Worm (Caenorhabditis elegans) whole organism, L4 larva: ENCODE data around the gene pqn-39.

ENCODE experiments used
- F26F4.8 ChIP-seq: fragments of 200-800 bp; sonication (Bioruptor generic); conservative IDR thresholded peaks from 2 replicates; pipeline ENCODE4 v1.3.6; 2022; ENCODE audit warnings: missing genetic modification characterization, missing compliant biosample characterization
- F37D6.2 ChIP-seq: sonication (generic microtip); optimal IDR thresholded peaks from 2 replicates; lab custom pipeline; 2016; ENCODE audit warnings: mild to moderate bottlenecking, missing genetic modification characterization, missing compliant biosample characterization
- Y75B8A.6 ChIP-seq: fragments of 200-800 bp; sonication (Bioruptor generic); IDR thresholded peaks from 2 replicates; pipeline ENCODE4 v1.3.6; 2022; ENCODE audit warnings: missing genetic modification reagents, missing genetic modification characterization, missing compliant biosample characterization
- ZK546.5 ChIP-seq, 2 experiments: sonication (generic microtip); optimal IDR thresholded peaks; 2 replicates each; lab custom pipeline; 2017; ENCODE audit warnings: missing biosample characterization in 2 of 2, missing genetic modification characterization in 2 of 2
- aha-1 ChIP-seq: fragments of 150-350 bp; peaks from one replicate; lab custom pipeline; 2014; ENCODE audit warnings: missing biosample characterization, missing genetic modification characterization
- aly-2 ChIP-seq: sonication (generic microtip); optimal IDR thresholded peaks from 2 replicates; lab custom pipeline; 2018; ENCODE audit warnings: missing biosample characterization, missing genetic modification characterization
- ama-1 ChIP-seq: fragments of 150-350 bp; optimal IDR thresholded peaks from 2 replicates; lab custom pipeline; 2014; ENCODE audit warnings: inconsistent platforms, mixed read lengths
- arid-1 ChIP-seq: fragments of 200-800 bp; sonication (Bioruptor generic); conservative IDR thresholded peaks from 2 replicates; pipeline ENCODE4 v1.3.6; 2022; ENCODE audit warnings: missing genetic modification reagents, missing genetic modification characterization, missing compliant biosample characterization
- attf-4 ChIP-seq: sonication (generic microtip); optimal IDR thresholded peaks from 3 replicates; lab custom pipeline; 2017; ENCODE audit warnings: missing biosample characterization, missing genetic modification characterization
- ceh-20 ChIP-seq: fragments of 200-800 bp; sonication (Bioruptor generic); IDR thresholded peaks from 2 replicates; pipeline ENCODE4 v1.3.6; 2022; ENCODE audit warnings: missing genetic modification reagents, missing genetic modification characterization, missing compliant biosample characterization
- ceh-28 ChIP-seq: fragments of 150-350 bp; optimal IDR thresholded peaks from 2 replicates; lab custom pipeline; 2014; ENCODE audit warnings: missing biosample characterization, missing genetic modification reagents, missing genetic modification characterization
- ceh-32 ChIP-seq: sonication (generic microtip); optimal IDR thresholded peaks from 2 replicates; lab custom pipeline; 2016; ENCODE audit warnings: mild to moderate bottlenecking, missing genetic modification characterization, missing compliant biosample characterization; ENCODE audit not compliant: poor library complexity
- ceh-62 ChIP-seq: sonication (generic microtip); optimal IDR thresholded peaks from 2 replicates; lab custom pipeline; 2017; ENCODE audit warnings: missing biosample characterization, missing genetic modification characterization
- cey-2 ChIP-seq: sonication (generic microtip); optimal IDR thresholded peaks from 3 replicates; lab custom pipeline; 2017; ENCODE audit warnings: missing genetic modification characterization, mild to moderate bottlenecking, missing compliant biosample characterization, antibody characterized with exemption, borderline replicate concordance; ENCODE audit not compliant: insufficient read depth
- ctbp-1 ChIP-seq: fragments of 200-800 bp; sonication (Bioruptor generic); IDR thresholded peaks from 2 replicates; pipeline ENCODE4 v1.3.6; 2022; ENCODE audit warnings: missing genetic modification reagents, missing genetic modification characterization, missing compliant biosample characterization
- daf-16 ChIP-seq, 3 experiments: sonication (generic microtip); optimal IDR thresholded peaks; 2 replicates each; lab custom pipeline; 2016 to 2017; ENCODE audit warnings: missing genetic modification characterization in 3 of 3, missing genetic modification reagents in 3 of 3, mild to moderate bottlenecking in 2 of 3, missing compliant biosample characterization in 2 of 3, missing biosample characterization in 1 of 3, moderate library complexity in 1 of 3
- daf-19 ChIP-seq: fragments of 200-800 bp; sonication (Bioruptor generic); conservative IDR thresholded peaks from 2 replicates; pipeline ENCODE4 v1.3.6; 2022; ENCODE audit warnings: missing genetic modification characterization, missing compliant biosample characterization
- dmd-6 ChIP-seq: fragments of 200-800 bp; sonication (Bioruptor generic); IDR thresholded peaks from 2 replicates; pipeline ENCODE4 v1.3.6; 2022; ENCODE audit warnings: missing genetic modification reagents, missing genetic modification characterization, missing compliant biosample characterization
- dpl-1 ChIP-seq: fragments of 150-350 bp; optimal IDR thresholded peaks from 2 replicates; lab custom pipeline; 2014; ENCODE audit warnings: missing biosample characterization, missing genetic modification reagents, missing genetic modification characterization
- egl-27 ChIP-seq: sonication (generic microtip); optimal IDR thresholded peaks from 3 replicates; lab custom pipeline; 2017; ENCODE audit warnings: missing biosample characterization, missing genetic modification reagents, missing genetic modification characterization
- egl-43 ChIP-seq: fragments of 200-800 bp; sonication (Bioruptor generic); IDR thresholded peaks from 2 replicates; pipeline ENCODE4 v1.3.6; 2022; ENCODE audit warnings: missing genetic modification reagents, missing genetic modification characterization, missing compliant biosample characterization
- hif-1 ChIP-seq, 2 experiments: sonication (generic microtip); optimal IDR thresholded peaks; 2 replicates each; lab custom pipeline; 2016 to 2017; ENCODE audit warnings: missing compliant biosample characterization in 2 of 2, missing genetic modification characterization in 2 of 2, missing genetic modification reagents in 2 of 2, missing genotype in 2 of 2, mild to moderate bottlenecking in 1 of 2
- hlh-11 ChIP-seq: fragments of 200-800 bp; sonication (Bioruptor generic); optimal IDR thresholded peaks from 2 replicates; lab custom pipeline; 2018; ENCODE audit warnings: mild to moderate bottlenecking, missing genetic modification characterization, missing compliant biosample characterization
- hlh-30 ChIP-seq: sonication (generic microtip); optimal IDR thresholded peaks from 2 replicates; lab custom pipeline; 2017; ENCODE audit warnings: antibody characterized with exemption, mild to moderate bottlenecking, missing genetic modification characterization, missing compliant biosample characterization; ENCODE audit not compliant: insufficient read depth
- lin-1 ChIP-seq: fragments of 200-800 bp; sonication (Bioruptor generic); IDR thresholded peaks from 2 replicates; pipeline ENCODE4 v1.3.6; 2022; ENCODE audit warnings: missing genetic modification reagents, missing genetic modification characterization, missing compliant biosample characterization
- lin-15B ChIP-seq: fragments of 150-350 bp; sonication (generic microtip); optimal IDR thresholded peaks from 3 replicates; lab custom pipeline; 2014; ENCODE audit warnings: missing biosample characterization, missing genetic modification characterization
- lsy-2 ChIP-seq, 2 experiments: fragments of 150-350 bp in 1 of 2; sonication (generic microtip) in 1 of 2; optimal IDR thresholded peaks; 2 replicates each; lab custom pipeline; 2014 to 2017; ENCODE audit warnings: missing biosample characterization in 2 of 2, missing genetic modification characterization in 2 of 2
- madf-9 ChIP-seq: fragments of 200-800 bp; sonication (Bioruptor generic); conservative IDR thresholded peaks from 2 replicates; pipeline ENCODE4 v1.3.6; 2022; ENCODE audit warnings: missing genetic modification reagents, missing genetic modification characterization, missing compliant biosample characterization
- mdl-1 ChIP-seq, 2 experiments: fragments of 150-350 bp in 1 of 2; sonication (generic microtip) in 1 of 2; optimal IDR thresholded peaks; 2 replicates each; lab custom pipeline; 2014 to 2017; ENCODE audit warnings: missing biosample characterization in 2 of 2, missing genetic modification characterization in 2 of 2
- mes-2 ChIP-seq: sonication (generic microtip); optimal IDR thresholded peaks from 2 replicates; lab custom pipeline; 2016; ENCODE audit warnings: missing genotype, mild to moderate bottlenecking, missing genetic modification characterization, missing compliant biosample characterization; ENCODE audit not compliant: poor library complexity, severe bottlenecking
- mxl-3 ChIP-seq: fragments of 200-800 bp; sonication (Bioruptor generic); optimal IDR thresholded peaks from 2 replicates; lab custom pipeline; 2018; ENCODE audit warnings: mild to moderate bottlenecking, missing genetic modification characterization, missing compliant biosample characterization
- nhr-10 ChIP-seq: fragments of 150-350 bp; optimal IDR thresholded peaks from 2 replicates; lab custom pipeline; 2014; ENCODE audit warnings: missing biosample characterization, missing genetic modification characterization
- nhr-11 ChIP-seq: fragments of 150-350 bp; optimal IDR thresholded peaks from 2 replicates; lab custom pipeline; 2014; ENCODE audit warnings: missing biosample characterization, missing genetic modification characterization
- nhr-237 ChIP-seq: sonication (generic microtip); optimal IDR thresholded peaks from 2 replicates; lab custom pipeline; 2017; ENCODE audit warnings: missing biosample characterization, missing genetic modification characterization
- nhr-25 ChIP-seq: sonication (generic microtip); optimal IDR thresholded peaks from 2 replicates; lab custom pipeline; 2017; ENCODE audit warnings: missing genetic modification characterization, mild to moderate bottlenecking, missing compliant biosample characterization, antibody characterized with exemption, moderate library complexity, borderline replicate concordance; ENCODE audit not compliant: insufficient read depth
- nhr-28 ChIP-seq: fragments of 150-350 bp; optimal IDR thresholded peaks from 2 replicates; lab custom pipeline; 2014; ENCODE audit warnings: missing biosample characterization, missing genetic modification characterization
- nhr-6 ChIP-seq: fragments of 150-350 bp; optimal IDR thresholded peaks from 2 replicates; lab custom pipeline; 2014; ENCODE audit warnings: missing biosample characterization, missing genetic modification characterization
- php-3 ChIP-seq: fragments of 200-800 bp; sonication (Bioruptor generic); IDR thresholded peaks from 2 replicates; pipeline ENCODE4 v1.3.6; 2022; ENCODE audit warnings: missing genetic modification reagents, missing genetic modification characterization, missing compliant biosample characterization
- rbr-2 ChIP-seq: sonication (generic microtip); optimal IDR thresholded peaks from 2 replicates; lab custom pipeline; 2016; ENCODE audit warnings: missing genotype, missing genetic modification characterization, missing compliant biosample characterization
- saeg-2 ChIP-seq: fragments of 200-800 bp; sonication (Bioruptor generic); IDR thresholded peaks from 2 replicates; pipeline ENCODE4 v1.3.6; 2022; ENCODE audit warnings: missing genetic modification reagents, missing genetic modification characterization, missing compliant biosample characterization
- sdz-12 ChIP-seq: fragments of 200-800 bp; sonication (Bioruptor generic); optimal IDR thresholded peaks from 2 replicates; lab custom pipeline; 2018; ENCODE audit warnings: mild to moderate bottlenecking, missing genetic modification characterization, missing compliant biosample characterization
- skn-1 ChIP-seq: fragments of 150-350 bp; optimal IDR thresholded peaks from 2 replicates; lab custom pipeline; 2014; ENCODE audit warnings: missing biosample characterization, missing genetic modification characterization
- tra-1 ChIP-seq: fragments of 200-800 bp; sonication (Bioruptor generic); IDR thresholded peaks from 2 replicates; pipeline ENCODE4 v1.3.6; 2022; ENCODE audit warnings: missing genetic modification reagents, missing genetic modification characterization, missing compliant biosample characterization
- unc-62 ChIP-seq, 3 experiments: fragments of 150-350 bp in 1 of 3; sonication (generic microtip); optimal IDR thresholded peaks in 2 of 3; peaks in 1 of 3; 1 replicate in 1 of 3; 2 replicates in 2 of 3; lab custom pipeline; 2014 to 2017; ENCODE audit warnings: missing biosample characterization in 3 of 3, missing genetic modification characterization in 3 of 3, missing genetic modification reagents in 3 of 3, missing genotype in 1 of 3
- zfp-2 ChIP-seq: sonication (generic microtip); optimal IDR thresholded peaks from 2 replicates; lab custom pipeline; 2016; ENCODE audit warnings: mild to moderate bottlenecking, missing genetic modification characterization, missing compliant biosample characterization
- zip-2 ChIP-seq: fragments of 150-350 bp; optimal IDR thresholded peaks from 2 replicates; lab custom pipeline; 2014; ENCODE audit warnings: missing biosample characterization, missing genetic modification characterization

Gene pqn-39

DNA sequence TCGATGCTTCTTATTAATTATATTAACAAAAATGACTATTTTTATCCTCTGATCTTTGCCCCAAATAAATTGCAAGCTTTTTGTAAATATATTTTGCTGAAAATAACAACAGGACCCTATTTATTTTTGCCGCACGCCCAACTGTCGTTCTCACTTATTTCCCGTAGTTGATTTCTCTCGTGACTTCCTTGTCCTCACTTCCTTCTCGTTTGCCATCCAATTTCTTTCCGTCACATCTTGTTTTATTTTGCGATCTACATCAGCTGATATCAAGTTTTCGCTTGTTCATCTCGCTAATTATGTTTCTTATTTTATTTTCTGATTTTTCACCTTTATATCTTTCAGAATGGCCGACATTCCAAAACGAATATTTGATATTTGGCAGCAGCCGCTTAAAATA, 6.8 kb upstream of the pqn-39 start, which contains the start of gene F48F7.5:
Gene F48F7.5 (plus strand): TSS at position 340 of the 400 bp plus-strand sequence.
- TF ChIP-seq daf-19 (no peak), nhr-6 (tag; lab: Kevin White, UChicago) (no peak), daf-16 (GFP tag; optimal IDR thresholded peaks at IDR 0.05; lab: Kevin White, UChicago) (peak in 1 of 2 experiments; percentile 94), daf-16 (tag; optimal IDR thresholded peaks at IDR 0.05; lab: Kevin White, UChicago) (no peak), mes-2 (peak; percentile 27), lsy-2 (tag; optimal IDR thresholded peaks at IDR 0.05; lab: Kevin White, UChicago) (peak in 1 of 2 experiments; percentile 48), mxl-3 (GFP tag; lab: Kevin White, UChicago) (peak; percentile 58), mdl-1 (tag; optimal IDR thresholded peaks at IDR 0.05; lab: Kevin White, UChicago) (peak in 1 of 2 experiments; percentile 79), F37D6.2 (no peak), tra-1 (GFP tag; lab: Robert Waterston, UW) (0 out of 2 replicates have a peak, but pooled peaks have one; percentile 30), zfp-2 (tag; lab: Kevin White, UChicago) (no peak), nhr-11 (tag; lab: Kevin White, UChicago) (peak; percentile 53), dmd-6 (peak; percentile 41), nhr-28 (peak; percentile 79), hlh-30 (peak; percentile 83), hif-1 (tag; optimal IDR thresholded peaks at IDR 0.05; lab: Kevin White, UChicago) (peak in 1 of 2 experiments; percentile 15), ama-1 (lab: Kevin White, UChicago) (no peak), aha-1 (tag; lab: Kevin White, UChicago) (peak; percentile 97), hlh-11 (tag; lab: Kevin White, UChicago) (peak; percentile 80)
- TF ChIP-seq, all 104 proteins: peak for 13

- TF ChIP-seq egl-43 (GFP tag; lab: Robert Waterston, UW) (no peak), ceh-28 (tag; lab: Kevin White, UChicago) (no peak), zip-2 (tag; lab: Kevin White, UChicago) (no peak), nhr-25 (tag; lab: Kevin White, UChicago) (peak; percentile 19), dpl-1 (GFP tag; lab: Kevin White, UChicago) (no peak), arid-1 (GFP tag; lab: Robert Waterston, UW) (no peak), nhr-10 (tag; lab: Kevin White, UChicago) (no peak), egl-27 (tag; lab: Kevin White, UChicago) (no peak), ceh-20 (GFP tag; lab: Robert Waterston, UW) (no peak), madf-9 (GFP tag; lab: Robert Waterston, UW) (no peak), ceh-62 (tag; lab: Kevin White, UChicago) (no peak), php-3 (peak; percentile 54; the same call in 1 of the 2 replicates), ZK546.5 (tag; optimal IDR thresholded peaks at IDR 0.05; lab: Kevin White, UChicago) (no peak), rbr-2 (tag; lab: Kevin White, UChicago) (no peak), zfp-2 (tag; lab: Kevin White, UChicago) (no peak), Y75B8A.6 (GFP tag; lab: Robert Waterston, UW) (no peak), sdz-12 (no peak), aha-1 (tag; lab: Kevin White, UChicago) (no peak), skn-1 (tag; lab: Kevin White, UChicago) (no peak), ama-1 (lab: Kevin White, UChicago) (no peak), nhr-237 (no peak), ceh-32 (no peak), mxl-3 (GFP tag; lab: Kevin White, UChicago) (peak; percentile 32), aly-2 (tag; lab: Kevin White, UChicago) (no peak), tra-1 (GFP tag; lab: Robert Waterston, UW) (peak; percentile 33; the same call in 1 of the 2 replicates), hlh-11 (tag; lab: Kevin White, UChicago) (peak; percentile 68), attf-4 (tag; lab: Kevin White, UChicago) (no peak), F37D6.2 (no peak), lin-1 (no peak), daf-19 (no peak), lin-15B (tag; lab: Kevin White, UChicago) (no peak), saeg-2 (GFP tag; lab: Robert Waterston, UW) (0 out of 2 replicates have a peak, but pooled peaks have one; percentile 41), cey-2 (tag; lab: Kevin White, UChicago) (no peak), ctbp-1 (GFP tag; lab: Robert Waterston, UW) (peak; percentile 47; the same call in 1 of the 2 replicates), unc-62 (GFP tag; optimal IDR thresholded peaks at IDR 0.05 in 1 of 2; lab: Kevin White, UChicago) (peak in 1 of 2 experiments; percentile 95), unc-62 (tag; optimal IDR thresholded peaks at IDR 0.05; lab: Kevin White, UChicago) (no peak), F26F4.8 (GFP tag; lab: Robert Waterston, UW) (no peak)
Observed at ce11 chrX:13974448-13975071, 6.1 kb upstream of the pqn-39 start.
